Comparison of ENCODE assay signal across 2 worm cellular contexts in genomic region chrV:18344194-18344593, ce11.
A peak's percentile ranks its signal among the peaks of the same experiment; 100 is the strongest.
TF ChIP-seq lines count a peak whose summit lies in the region.

No protein-coding gene starts in this region.

TF ChIP-seq in whole organism, L4 larva, 104 proteins besides CTCF, POLR2A, EP300 and RAD21:
- TF ChIP-seq egl-27 (tag; optimal IDR thresholded peaks at IDR 0.05; lab: Kevin White, UChicago), result no peak
- no peak for TF ChIP-seq R02D3.7 (tag; optimal IDR thresholded peaks at IDR 0.05; lab: Kevin White, UChicago)
- TF ChIP-seq lin-29 (GFP tag; IDR thresholded peaks at IDR 0.05; lab: Robert Waterston, UW), result no peak
- TF ChIP-seq mxl-2 (GFP tag; conservative IDR thresholded peaks at IDR 0.05; lab: Robert Waterston, UW), result no peak
- no peak for TF ChIP-seq spr-3 (GFP tag; optimal IDR thresholded peaks at IDR 0.05; lab: Kevin White, UChicago)
- peak; percentile 53; the same call in 1 of the 2 replicates for TF ChIP-seq snpc-1.2 (GFP tag; IDR thresholded peaks at IDR 0.05; lab: Robert Waterston, UW)
- TF ChIP-seq ces-1 (GFP tag; optimal IDR thresholded peaks at IDR 0.05; lab: Kevin White, UChicago), result no peak
- 0 out of 2 replicates have a peak, but pooled peaks have one; percentile 12 for TF ChIP-seq arid-1 (GFP tag; conservative IDR thresholded peaks at IDR 0.05; lab: Robert Waterston, UW)
- TF ChIP-seq ama-1 (optimal IDR thresholded peaks at IDR 0.05; lab: Kevin White, UChicago), result no peak
- TF ChIP-seq lin-38 (GFP tag; IDR thresholded peaks at IDR 0.05; lab: Robert Waterston, UW), result peak; percentile 18; the same call in 1 of the 2 replicates
- no peak for TF ChIP-seq nhr-6 (tag; optimal IDR thresholded peaks at IDR 0.05; lab: Kevin White, UChicago)
- TF ChIP-seq lin-1 (GFP tag; IDR thresholded peaks at IDR 0.05; lab: Robert Waterston, UW), result no peak

TF ChIP-seq in whole organism, young adult, 124 proteins besides CTCF, POLR2A, EP300 and RAD21:
- TF ChIP-seq lin-26 (GFP tag; IDR thresholded peaks at IDR 0.05; lab: Robert Waterston, UW) (0 out of 2 replicates have a peak, but pooled peaks have one; percentile 47), Y56A3A.18 (GFP tag; IDR thresholded peaks at IDR 0.05; lab: Robert Waterston, UW) (no peak), rpc-1 (optimal IDR thresholded peaks at IDR 0.05; lab: Kevin White, UChicago) (peak; percentile 33), rpc-1 (tag; optimal IDR thresholded peaks at IDR 0.05; lab: Kevin White, UChicago) (peak; percentile 63), B0261.1 (tag; optimal IDR thresholded peaks at IDR 0.05; lab: Kevin White, UChicago) (peak; percentile 31), ztf-18 (tag; optimal IDR thresholded peaks at IDR 0.05; lab: Kevin White, UChicago) (peak; percentile 18), madf-3 (GFP tag; IDR thresholded peaks at IDR 0.05; lab: Robert Waterston, UW) (0 out of 2 replicates have a peak, but pooled peaks have one; percentile 43), tbp1 (GFP tag; optimal IDR thresholded peaks at IDR 0.05; lab: Kevin White, UChicago) (peak; percentile 68), mxl-1 (tag; optimal IDR thresholded peaks at IDR 0.05; lab: Kevin White, UChicago) (no peak), D2030.7 (GFP tag; IDR thresholded peaks at IDR 0.05; lab: Robert Waterston, UW) (peak; percentile 38)
